Fruit fly (Drosophila melanogaster): ENCODE data around the gene veli.

The veli gene

dm6 chr3R:25046023-25046422 is 19.4 kb downstream of the veli start, which contains the start of gene CG11786:
Gene CG11786, plus strand, starts transcription at chr3R:25046323.
- TF ChIP-seq Dll (optimal IDR thresholded peaks at IDR 0.05) (no peak), CG8478 (optimal IDR thresholded peaks at IDR 0.05) (no peak), usp (GFP tag; optimal IDR thresholded peaks at IDR 0.05) (no peak), pan (optimal IDR thresholded peaks at IDR 0.05) (no peak), EcR (GFP tag; optimal IDR thresholded peaks at IDR 0.05) (no peak), psq (optimal IDR thresholded peaks at IDR 0.05) (no peak)

- no peak for TF ChIP-seq psq (optimal IDR thresholded peaks at IDR 0.05)
- no peak for TF ChIP-seq pan (optimal IDR thresholded peaks at IDR 0.05)
- TF ChIP-seq CG8478 (optimal IDR thresholded peaks at IDR 0.05): no peak
- TF ChIP-seq EcR (GFP tag; optimal IDR thresholded peaks at IDR 0.05): no peak
- TF ChIP-seq Dll (optimal IDR thresholded peaks at IDR 0.05): no peak
These were observed 20.4 kb downstream of the veli start, which contains the start of gene 5PtaseI for dm6 chr3R:25044816-25045551. Gene 5PtaseI, minus strand, starts transcription at chr3R:25045151.

dm6 chr3R:25039028-25039476 is 26.3 kb downstream of the veli start, which contains the start of the genes Ythdf and bai:
Gene Ythdf, minus strand, starts transcription at chr3R:25039249.
Gene bai, plus strand, starts transcription at chr3R:25039374.
- TF ChIP-seq pan (optimal IDR thresholded peaks at IDR 0.05) (no peak), EcR (GFP tag; optimal IDR thresholded peaks at IDR 0.05) (no peak)

dm6 chr3R:25036644-25037043 is 28.7 kb downstream of the veli start, which contains the start of gene CG31115:
Gene CG31115, plus strand, starts transcription at chr3R:25036944.
- TF ChIP-seq pan (optimal IDR thresholded peaks at IDR 0.05) (no peak), Dll (optimal IDR thresholded peaks at IDR 0.05) (no peak), psq (optimal IDR thresholded peaks at IDR 0.05) (no peak), usp (GFP tag; optimal IDR thresholded peaks at IDR 0.05) (no peak)

dm6 chr3R:25033142-25033586 is 32.2 kb downstream of the veli start, which contains the start of gene Smg6:
Gene Smg6, minus strand, starts transcription at chr3R:25033465.
- TF ChIP-seq usp (GFP tag; optimal IDR thresholded peaks at IDR 0.05): no peak
- TF ChIP-seq psq (optimal IDR thresholded peaks at IDR 0.05): no peak
- TF ChIP-seq CG8478 (optimal IDR thresholded peaks at IDR 0.05): no peak
- no peak for TF ChIP-seq EcR (GFP tag; optimal IDR thresholded peaks at IDR 0.05)
- TF ChIP-seq pan (optimal IDR thresholded peaks at IDR 0.05): no peak
- TF ChIP-seq Dll (optimal IDR thresholded peaks at IDR 0.05): no peak

dm6 chr3R:25032686-25033085 is 32.7 kb downstream of the veli start:
- no peak for TF ChIP-seq pan (optimal IDR thresholded peaks at IDR 0.05)
- TF ChIP-seq psq (optimal IDR thresholded peaks at IDR 0.05): no peak
- TF ChIP-seq Dll (optimal IDR thresholded peaks at IDR 0.05): no peak
- TF ChIP-seq EcR (GFP tag; optimal IDR thresholded peaks at IDR 0.05): no peak
- TF ChIP-seq usp (GFP tag; optimal IDR thresholded peaks at IDR 0.05): no peak
- no peak for TF ChIP-seq CG8478 (optimal IDR thresholded peaks at IDR 0.05)

- TF ChIP-seq Dll (optimal IDR thresholded peaks at IDR 0.05): no peak
- no peak for TF ChIP-seq psq (optimal IDR thresholded peaks at IDR 0.05)
- no peak for TF ChIP-seq pan (optimal IDR thresholded peaks at IDR 0.05)
- TF ChIP-seq EcR (GFP tag; optimal IDR thresholded peaks at IDR 0.05): no peak
- TF ChIP-seq usp (GFP tag; optimal IDR thresholded peaks at IDR 0.05): no peak
- no peak for TF ChIP-seq CG8478 (optimal IDR thresholded peaks at IDR 0.05)
These were observed 37.8 kb downstream of the veli start for dm6 chr3R:25027281-25028219.

- TF ChIP-seq pan (optimal IDR thresholded peaks at IDR 0.05) (no peak), Dll (optimal IDR thresholded peaks at IDR 0.05) (no peak), EcR (GFP tag; optimal IDR thresholded peaks at IDR 0.05) (no peak), usp (GFP tag; optimal IDR thresholded peaks at IDR 0.05) (no peak), psq (optimal IDR thresholded peaks at IDR 0.05) (no peak), CG8478 (optimal IDR thresholded peaks at IDR 0.05) (no peak)
These were observed 40.4 kb downstream of the veli start, which contains the start of the genes EMC6 and Hr96 for dm6 chr3R:25024895-25025557. Gene EMC6, minus strand, starts transcription at chr3R:25025017. Gene Hr96, plus strand, starts transcription at chr3R:25025235.

- TF ChIP-seq CG8478 (optimal IDR thresholded peaks at IDR 0.05) (no peak), usp (GFP tag; optimal IDR thresholded peaks at IDR 0.05) (no peak), EcR (GFP tag; optimal IDR thresholded peaks at IDR 0.05) (no peak), Dll (optimal IDR thresholded peaks at IDR 0.05) (no peak), psq (optimal IDR thresholded peaks at IDR 0.05) (no peak), pan (optimal IDR thresholded peaks at IDR 0.05) (no peak)
These were observed 42.3 kb downstream of the veli start, which contains the start of gene beta4GalT7 for dm6 chr3R:25023056-25023455. Gene beta4GalT7, plus strand, starts transcription at chr3R:25023256.

All from whole organism.